Fruit fly (Drosophila melanogaster) whole organism, embryonic: ENCODE data around the gene Sik2.

ENCODE experiments used
- BtbVII ChIP-seq: fragments of 200-800 bp; sonication (Bioruptor generic); optimal IDR thresholded peaks from 3 replicates; lab custom pipeline; 2017; ENCODE audit warnings: missing biosample characterization, mild to moderate bottlenecking, missing genetic modification characterization
- Hr39 ChIP-seq: fragments of >200 bp; optimal IDR thresholded peaks from 2 replicates; lab custom pipeline; 2017

- TF ChIP-seq BtbVII (no peak), Hr39 (lab: Kevin White, UChicago) (no peak)
Observed at dm6 chrX:2088798-2089197, 27.1 kb upstream of the Sik2 start.
